Fruit fly (Drosophila melanogaster): ENCODE measurements around the gene ImpE1.

Gene ImpE1

dm6 chr3L:8372035-8372434, at the start of gene ImpE1:
Gene ImpE1 (plus strand): TSS chr3L:8372405.
- TF ChIP-seq toe (GFP tag; optimal IDR thresholded peaks at IDR 0.05) (no peak), CG33017 (tag; optimal IDR thresholded peaks at IDR 0.05) (no peak), CG7045 (GFP tag; optimal IDR thresholded peaks at IDR 0.05) (no peak), bab1 (GFP tag; optimal IDR thresholded peaks at IDR 0.05) (no peak), ovo (GFP tag; optimal IDR thresholded peaks at IDR 0.05) (no peak), Hr96 (GFP tag; optimal IDR thresholded peaks at IDR 0.05) (no peak), CG7101 (tag; optimal IDR thresholded peaks at IDR 0.05) (no peak), tj (GFP tag; optimal IDR thresholded peaks at IDR 0.05) (no peak), cnc (optimal IDR thresholded peaks at IDR 0.05) (no peak), Crg-1 (GFP tag; optimal IDR thresholded peaks at IDR 0.05) (no peak), cic (GFP tag; optimal IDR thresholded peaks at IDR 0.05) (no peak), CG5204 (GFP tag; optimal IDR thresholded peaks at IDR 0.05) (no peak), pad (GFP tag; optimal IDR thresholded peaks at IDR 0.05) (no peak), CG12768 (GFP tag; optimal IDR thresholded peaks at IDR 0.05) (no peak), Mnt (GFP tag; optimal IDR thresholded peaks at IDR 0.05) (no peak), CG11617 (GFP tag; optimal IDR thresholded peaks at IDR 0.05) (no peak), kay (GFP tag; ENCODE audit: borderline replicate concordance) (no peak), Clk (GFP tag; optimal IDR thresholded peaks at IDR 0.05) (no peak), CG14711 (tag; optimal IDR thresholded peaks at IDR 0.05) (no peak)

DNA sequence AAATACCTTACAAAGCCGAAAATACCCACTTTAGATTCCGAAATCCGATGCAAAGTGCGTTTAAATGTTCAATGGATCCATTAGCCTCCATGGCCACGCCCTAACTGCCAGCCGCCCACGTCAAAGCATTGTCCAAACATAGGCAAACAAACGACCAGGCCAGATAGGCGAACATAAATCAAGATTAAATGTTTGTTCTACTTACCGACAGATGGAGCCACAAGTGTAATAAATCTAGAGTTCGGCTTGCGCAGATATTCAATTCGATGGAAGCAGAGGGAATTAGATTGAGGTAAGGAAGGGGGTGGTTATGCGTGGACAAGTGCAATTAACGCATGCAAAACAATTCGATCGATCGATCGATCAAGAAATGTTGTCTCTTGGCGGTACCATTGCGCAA, 48.4 kb upstream of the ImpE1 start:
- TF ChIP-seq CG5204 (GFP tag; optimal IDR thresholded peaks at IDR 0.05) (no peak), Hr96 (GFP tag; optimal IDR thresholded peaks at IDR 0.05) (no peak), CG1620 (GFP tag; optimal IDR thresholded peaks at IDR 0.05) (no peak), Mnt (GFP tag; optimal IDR thresholded peaks at IDR 0.05) (no peak), bab1 (GFP tag; optimal IDR thresholded peaks at IDR 0.05) (no peak), cnc (optimal IDR thresholded peaks at IDR 0.05) (no peak), CG14711 (tag; optimal IDR thresholded peaks at IDR 0.05) (no peak), tj (GFP tag; optimal IDR thresholded peaks at IDR 0.05) (no peak), CG12768 (GFP tag; optimal IDR thresholded peaks at IDR 0.05) (no peak), cic (GFP tag; optimal IDR thresholded peaks at IDR 0.05) (no peak), Crg-1 (GFP tag; optimal IDR thresholded peaks at IDR 0.05) (no peak), Clk (GFP tag; optimal IDR thresholded peaks at IDR 0.05) (no peak), pad (GFP tag; optimal IDR thresholded peaks at IDR 0.05) (no peak), CG7045 (GFP tag; optimal IDR thresholded peaks at IDR 0.05) (no peak)

- TF ChIP-seq CG1620 (GFP tag; optimal IDR thresholded peaks at IDR 0.05) (no peak), CG7101 (tag; optimal IDR thresholded peaks at IDR 0.05) (no peak), CG12768 (GFP tag; optimal IDR thresholded peaks at IDR 0.05) (no peak), toe (GFP tag; optimal IDR thresholded peaks at IDR 0.05) (no peak), Clk (GFP tag; optimal IDR thresholded peaks at IDR 0.05) (no peak), CG33017 (tag; optimal IDR thresholded peaks at IDR 0.05) (no peak), kay (GFP tag; ENCODE audit: borderline replicate concordance) (no peak), Hr96 (GFP tag; optimal IDR thresholded peaks at IDR 0.05) (no peak), ovo (GFP tag; optimal IDR thresholded peaks at IDR 0.05) (no peak), CG5204 (GFP tag; optimal IDR thresholded peaks at IDR 0.05) (no peak), bab1 (GFP tag; optimal IDR thresholded peaks at IDR 0.05) (no peak), Mnt (GFP tag; optimal IDR thresholded peaks at IDR 0.05) (no peak), tj (GFP tag; optimal IDR thresholded peaks at IDR 0.05) (no peak), CG7045 (GFP tag; optimal IDR thresholded peaks at IDR 0.05) (no peak), CG14711 (tag; optimal IDR thresholded peaks at IDR 0.05) (no peak), CG11617 (GFP tag; optimal IDR thresholded peaks at IDR 0.05) (no peak), Crg-1 (GFP tag; optimal IDR thresholded peaks at IDR 0.05) (no peak)
These were observed 46.6 kb upstream of the ImpE1 start, which contains the start of gene CG34461 for dm6 chr3L:8325559-8325958. Gene CG34461 (plus strand): TSS chr3L:8325859.

dm6 chr3L:8328283-8328682, 43.9 kb upstream of the ImpE1 start, which contains the start of gene CG34462:
Gene CG34462 (plus strand): TSS chr3L:8328583.
- TF ChIP-seq bab1 (GFP tag; optimal IDR thresholded peaks at IDR 0.05), result no peak
- no peak for TF ChIP-seq CG5204 (GFP tag; optimal IDR thresholded peaks at IDR 0.05)
- no peak for TF ChIP-seq CG7101 (tag; optimal IDR thresholded peaks at IDR 0.05)
- no peak for TF ChIP-seq toe (GFP tag; optimal IDR thresholded peaks at IDR 0.05)
- TF ChIP-seq Hr96 (GFP tag; optimal IDR thresholded peaks at IDR 0.05), result no peak

DNA sequence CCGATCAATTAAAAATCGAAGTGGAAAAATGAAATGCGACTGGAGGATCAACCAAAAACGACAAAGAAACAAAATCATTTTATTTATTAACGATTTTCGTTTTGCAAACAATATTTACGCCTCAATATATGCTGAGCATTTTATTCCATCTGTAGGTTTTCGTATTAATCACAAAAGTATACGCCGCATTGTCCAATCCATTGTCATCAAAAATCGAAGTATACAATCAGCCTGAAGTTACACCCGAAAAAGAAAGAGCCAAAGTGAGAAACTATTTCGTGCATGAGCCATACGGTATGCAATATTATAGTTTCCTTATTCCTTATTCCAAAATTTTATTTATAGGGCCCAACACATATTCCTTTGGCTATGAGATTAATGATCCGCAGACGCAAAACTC, 43.2 kb upstream of the ImpE1 start:
- TF ChIP-seq cnc (optimal IDR thresholded peaks at IDR 0.05) (no peak), CG5204 (GFP tag; optimal IDR thresholded peaks at IDR 0.05) (no peak), Mnt (GFP tag; optimal IDR thresholded peaks at IDR 0.05) (no peak)

- no peak for TF ChIP-seq bab1 (GFP tag; optimal IDR thresholded peaks at IDR 0.05)
- no peak for TF ChIP-seq ovo (GFP tag; optimal IDR thresholded peaks at IDR 0.05)
- TF ChIP-seq CG14711 (tag; optimal IDR thresholded peaks at IDR 0.05), result no peak
- TF ChIP-seq pad (GFP tag; optimal IDR thresholded peaks at IDR 0.05), result no peak
- TF ChIP-seq CG7045 (GFP tag; optimal IDR thresholded peaks at IDR 0.05), result no peak
- no peak for TF ChIP-seq kay (GFP tag; ENCODE audit: borderline replicate concordance)
- TF ChIP-seq CG33017 (tag; optimal IDR thresholded peaks at IDR 0.05), result no peak
- no peak for TF ChIP-seq tj (GFP tag; optimal IDR thresholded peaks at IDR 0.05)
- TF ChIP-seq toe (GFP tag; optimal IDR thresholded peaks at IDR 0.05), result no peak
- no peak for TF ChIP-seq CG12768 (GFP tag; optimal IDR thresholded peaks at IDR 0.05)
- no peak for TF ChIP-seq CG1620 (GFP tag; optimal IDR thresholded peaks at IDR 0.05)
- no peak for TF ChIP-seq cic (GFP tag; optimal IDR thresholded peaks at IDR 0.05)
- TF ChIP-seq CG5204 (GFP tag; optimal IDR thresholded peaks at IDR 0.05), result no peak
- TF ChIP-seq Mnt (GFP tag; optimal IDR thresholded peaks at IDR 0.05), result no peak
- TF ChIP-seq Clk (GFP tag; optimal IDR thresholded peaks at IDR 0.05), result no peak
These were observed 40.8 kb upstream of the ImpE1 start for dm6 chr3L:8331414-8331813.

- TF ChIP-seq CG7101 (tag; optimal IDR thresholded peaks at IDR 0.05) (no peak), cnc (optimal IDR thresholded peaks at IDR 0.05) (no peak), CG12768 (GFP tag; optimal IDR thresholded peaks at IDR 0.05) (no peak), ovo (GFP tag; optimal IDR thresholded peaks at IDR 0.05) (no peak), bab1 (GFP tag; optimal IDR thresholded peaks at IDR 0.05) (no peak), Clk (GFP tag; optimal IDR thresholded peaks at IDR 0.05) (no peak), Crg-1 (GFP tag; optimal IDR thresholded peaks at IDR 0.05) (no peak), pad (GFP tag; optimal IDR thresholded peaks at IDR 0.05) (no peak), CG1620 (GFP tag; optimal IDR thresholded peaks at IDR 0.05) (no peak), CG11617 (GFP tag; optimal IDR thresholded peaks at IDR 0.05) (no peak), kay (GFP tag; ENCODE audit: borderline replicate concordance) (no peak), tj (GFP tag; optimal IDR thresholded peaks at IDR 0.05) (no peak), cic (GFP tag; optimal IDR thresholded peaks at IDR 0.05) (no peak)
These were observed 38.6 kb upstream of the ImpE1 start for dm6 chr3L:8333574-8333973.
